Worm (Caenorhabditis elegans) whole organism, L4 larva: Measurements from ENCODE around the gene dop-6.

Source experiments
- F26F4.8 ChIP-seq: fragments of 200-800 bp; sonication (Bioruptor generic); conservative IDR thresholded peaks from 2 replicates; pipeline ENCODE4 v1.3.6; 2022; ENCODE audit warnings: missing genetic modification characterization, missing compliant biosample characterization
- Y5F2A.4 ChIP-seq: fragments of 200-800 bp; sonication (Bioruptor generic); optimal IDR thresholded peaks from 2 replicates; lab custom pipeline; 2018; ENCODE audit warnings: mild to moderate bottlenecking, missing genetic modification characterization, missing compliant biosample characterization
- fkh-10 ChIP-seq: fragments of 150-350 bp; optimal IDR thresholded peaks from 2 replicates; lab custom pipeline; 2014; ENCODE audit warnings: missing biosample characterization, missing genetic modification reagents, missing genetic modification characterization
- lin-39 ChIP-seq: fragments of 150-350 bp; optimal IDR thresholded peaks from 2 replicates; lab custom pipeline; 2014; ENCODE audit warnings: missing biosample characterization, missing genetic modification reagents, missing genetic modification characterization
- nhr-11 ChIP-seq: fragments of 150-350 bp; optimal IDR thresholded peaks from 2 replicates; lab custom pipeline; 2014; ENCODE audit warnings: missing biosample characterization, missing genetic modification characterization

DNA sequence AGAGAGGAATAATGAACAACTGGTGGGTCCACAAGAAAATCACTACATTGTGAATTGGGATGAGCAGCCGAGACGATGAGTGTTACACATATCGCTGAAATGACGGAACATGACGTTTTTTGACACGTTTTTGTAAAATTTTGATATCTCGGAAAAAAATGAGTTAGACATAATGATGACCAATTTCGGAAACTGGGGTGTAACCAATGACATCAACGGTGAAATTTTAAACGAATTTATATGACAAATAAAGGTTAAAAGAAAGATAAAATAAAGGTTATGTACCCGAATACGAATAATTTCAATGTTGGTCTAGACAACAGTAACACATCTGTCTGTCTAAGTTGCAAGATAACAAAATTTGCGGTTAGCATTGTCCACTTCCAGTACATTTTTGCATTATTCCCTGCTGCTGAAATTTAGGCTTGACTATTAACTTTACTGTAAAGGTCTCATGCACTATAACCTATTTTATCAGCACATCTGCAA is 41.3 kb upstream of the dop-6 start, which contains the start of the genes twk-28 and ets-9:
- TF ChIP-seq fkh-10 (GFP tag; lab: Kevin White, UChicago): no peak
- TF ChIP-seq F26F4.8 (GFP tag; lab: Robert Waterston, UW): no peak
- TF ChIP-seq lin-39 (tag; lab: Kevin White, UChicago): no peak
- no peak for TF ChIP-seq Y5F2A.4 (GFP tag; lab: Kevin White, UChicago)
- no peak for TF ChIP-seq nhr-11 (tag; lab: Kevin White, UChicago)
